Worm (Caenorhabditis elegans) whole organism, early embryonic: ENCODE measurements around the gene C14B9.3.

Experiments
- B0310.2 ChIP-seq: sonication (generic microtip); optimal IDR thresholded peaks from 2 replicates; lab custom pipeline; 2016; ENCODE audit warnings: mild to moderate bottlenecking, missing genetic modification characterization, missing compliant biosample characterization
- F13C5.2 ChIP-seq: sonication (generic microtip); optimal IDR thresholded peaks from 2 replicates; lab custom pipeline; 2017; ENCODE audit warnings: mild to moderate bottlenecking, missing genetic modification characterization, inconsistent platforms, missing compliant biosample characterization
- aly-1 ChIP-seq: sonication (generic microtip); optimal IDR thresholded peaks from 2 replicates; lab custom pipeline; 2016; ENCODE audit warnings: missing genetic modification characterization, missing compliant biosample characterization
- ama-1 ChIP-seq: fragments of 150-350 bp; optimal IDR thresholded peaks from 2 replicates; lab custom pipeline; 2014
- ceh-13 ChIP-seq: fragments of 200-800 bp; sonication (Bioruptor generic); optimal IDR thresholded peaks from 2 replicates; lab custom pipeline; 2018; ENCODE audit warnings: mild to moderate bottlenecking, missing genetic modification characterization, missing compliant biosample characterization
- ceh-36 ChIP-seq: sonication (generic microtip); optimal IDR thresholded peaks from 2 replicates; lab custom pipeline; 2016; ENCODE audit warnings: missing genetic modification characterization, inconsistent platforms, missing compliant biosample characterization
- ets-7 ChIP-seq: sonication (generic microtip); optimal IDR thresholded peaks from 2 replicates; lab custom pipeline; 2016; ENCODE audit warnings: missing genotype, missing genetic modification characterization, missing compliant biosample characterization
- flt-1 ChIP-seq: fragments of 200-800 bp; sonication (Bioruptor generic); IDR thresholded peaks from 2 replicates; pipeline ENCODE4 v1.3.6; 2022; ENCODE audit warnings: missing genetic modification characterization, missing compliant biosample characterization
- hmbx-1 ChIP-seq: sonication (generic microtip); optimal IDR thresholded peaks from 2 replicates; lab custom pipeline; 2016; ENCODE audit warnings: mild to moderate bottlenecking, missing genetic modification characterization, missing compliant biosample characterization
- hmg-4 ChIP-seq: fragments of 200-800 bp; sonication (Bioruptor generic); optimal IDR thresholded peaks from 2 replicates; lab custom pipeline; 2018; ENCODE audit warnings: mild to moderate bottlenecking, missing genetic modification characterization, missing compliant biosample characterization
- hnd-1 ChIP-seq: sonication (generic microtip); optimal IDR thresholded peaks from 2 replicates; lab custom pipeline; 2016; ENCODE audit warnings: missing genetic modification characterization, missing compliant biosample characterization
- pes-1 ChIP-seq: fragments of 200-800 bp; sonication (Bioruptor generic); IDR thresholded peaks from 2 replicates; pipeline ENCODE4 v1.3.6; 2022; ENCODE audit warnings: missing genetic modification reagents, missing genetic modification characterization, missing compliant biosample characterization
- scrt-1 ChIP-seq: fragments of 200-800 bp; sonication (Bioruptor generic); IDR thresholded peaks from 2 replicates; pipeline ENCODE4 v1.3.6; 2022; ENCODE audit warnings: missing genetic modification characterization, missing compliant biosample characterization
- sea-1 ChIP-seq: fragments of 200-800 bp; sonication (Bioruptor generic); conservative IDR thresholded peaks from 2 replicates; pipeline ENCODE4 v1.3.6; 2022; ENCODE audit warnings: missing genetic modification characterization, missing compliant biosample characterization
- tbx-11 ChIP-seq: fragments of 200-800 bp; sonication (Bioruptor generic); IDR thresholded peaks from 2 replicates; pipeline ENCODE4 v1.3.6; 2022; ENCODE audit warnings: missing genetic modification characterization, missing compliant biosample characterization
- tbx-37 ChIP-seq: fragments of 200-800 bp; sonication (Bioruptor generic); conservative IDR thresholded peaks from 2 replicates; pipeline ENCODE4 v1.3.6; 2022; ENCODE audit warnings: missing genetic modification reagents, missing genetic modification characterization, missing compliant biosample characterization
- tra-4 ChIP-seq: sonication (generic microtip); optimal IDR thresholded peaks from 2 replicates; lab custom pipeline; 2017; ENCODE audit warnings: missing genetic modification characterization, missing compliant biosample characterization

The C14B9.3 gene

ce11 chrIII:8108490-8108889, at the start of gene C14B9.3:
Gene C14B9.3, plus strand, starts transcription at chrIII:8108790.
- TF ChIP-seq hmg-4 (GFP tag; lab: Kevin White, UChicago) (no peak), flt-1 (GFP tag; lab: Robert Waterston, UW) (no peak), ceh-36 (tag; lab: Kevin White, UChicago) (no peak), ets-7 (tag; lab: Kevin White, UChicago) (no peak), hmbx-1 (tag; lab: Kevin White, UChicago) (no peak), F13C5.2 (tag; lab: Kevin White, UChicago) (no peak), hnd-1 (tag; lab: Kevin White, UChicago) (no peak), scrt-1 (no peak), ceh-13 (GFP tag; lab: Kevin White, UChicago) (no peak), tra-4 (tag; lab: Kevin White, UChicago) (no peak), aly-1 (tag; lab: Kevin White, UChicago) (no peak), tbx-37 (GFP tag; lab: Robert Waterston, UW) (no peak), B0310.2 (no peak), ama-1 (lab: Kevin White, UChicago) (no peak), pes-1 (no peak), tbx-11 (GFP tag; lab: Robert Waterston, UW) (no peak), sea-1 (GFP tag; lab: Robert Waterston, UW) (no peak)

ce11 chrIII:8061114-8061513, 47.5 kb upstream of the C14B9.3 start:
- TF ChIP-seq F13C5.2 (tag; lab: Kevin White, UChicago) (no peak), tra-4 (tag; lab: Kevin White, UChicago) (no peak), scrt-1 (no peak), hnd-1 (tag; lab: Kevin White, UChicago) (no peak), ceh-36 (tag; lab: Kevin White, UChicago) (no peak), ceh-13 (GFP tag; lab: Kevin White, UChicago) (no peak), pes-1 (no peak), ama-1 (lab: Kevin White, UChicago) (no peak), hmbx-1 (tag; lab: Kevin White, UChicago) (no peak), B0310.2 (no peak), flt-1 (GFP tag; lab: Robert Waterston, UW) (no peak), aly-1 (tag; lab: Kevin White, UChicago) (no peak), tbx-11 (GFP tag; lab: Robert Waterston, UW) (no peak), tbx-37 (GFP tag; lab: Robert Waterston, UW) (no peak), hmg-4 (GFP tag; lab: Kevin White, UChicago) (no peak), ets-7 (tag; lab: Kevin White, UChicago) (no peak)

DNA sequence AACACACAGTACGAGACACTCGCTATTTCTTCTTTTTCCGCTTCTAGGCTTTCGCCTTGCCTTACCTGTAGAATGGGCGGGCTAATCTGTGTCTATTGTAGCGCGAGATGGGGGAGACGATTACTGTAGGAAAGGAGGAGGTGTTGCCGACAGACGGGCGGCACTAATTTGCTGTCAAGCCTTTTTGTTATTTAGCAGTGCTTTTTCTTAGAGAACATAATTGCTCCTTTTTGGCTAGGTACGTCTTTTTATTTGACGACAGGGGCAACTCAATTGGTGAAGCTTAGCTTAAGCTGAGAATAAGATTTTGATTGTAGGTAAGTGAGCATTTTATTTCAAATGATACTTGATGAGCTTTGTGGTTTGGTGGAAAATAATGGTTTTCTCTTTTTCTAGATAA, 44.9 kb upstream of the C14B9.3 start:
- TF ChIP-seq ceh-13 (GFP tag; lab: Kevin White, UChicago), result no peak
- TF ChIP-seq aly-1 (tag; lab: Kevin White, UChicago), result no peak
- TF ChIP-seq hnd-1 (tag; lab: Kevin White, UChicago), result no peak
- TF ChIP-seq scrt-1, result no peak
- TF ChIP-seq ets-7 (tag; lab: Kevin White, UChicago), result no peak
- no peak for TF ChIP-seq F13C5.2 (tag; lab: Kevin White, UChicago)
- TF ChIP-seq tbx-37 (GFP tag; lab: Robert Waterston, UW), result no peak
- TF ChIP-seq sea-1 (GFP tag; lab: Robert Waterston, UW), result no peak
- no peak for TF ChIP-seq flt-1 (GFP tag; lab: Robert Waterston, UW)
- no peak for TF ChIP-seq tra-4 (tag; lab: Kevin White, UChicago)
- TF ChIP-seq pes-1, result no peak
- TF ChIP-seq hmg-4 (GFP tag; lab: Kevin White, UChicago), result no peak
- no peak for TF ChIP-seq B0310.2
- TF ChIP-seq ama-1 (lab: Kevin White, UChicago), result no peak
- no peak for TF ChIP-seq ceh-36 (tag; lab: Kevin White, UChicago)
- TF ChIP-seq hmbx-1 (tag; lab: Kevin White, UChicago), result no peak
- no peak for TF ChIP-seq tbx-11 (GFP tag; lab: Robert Waterston, UW)

DNA sequence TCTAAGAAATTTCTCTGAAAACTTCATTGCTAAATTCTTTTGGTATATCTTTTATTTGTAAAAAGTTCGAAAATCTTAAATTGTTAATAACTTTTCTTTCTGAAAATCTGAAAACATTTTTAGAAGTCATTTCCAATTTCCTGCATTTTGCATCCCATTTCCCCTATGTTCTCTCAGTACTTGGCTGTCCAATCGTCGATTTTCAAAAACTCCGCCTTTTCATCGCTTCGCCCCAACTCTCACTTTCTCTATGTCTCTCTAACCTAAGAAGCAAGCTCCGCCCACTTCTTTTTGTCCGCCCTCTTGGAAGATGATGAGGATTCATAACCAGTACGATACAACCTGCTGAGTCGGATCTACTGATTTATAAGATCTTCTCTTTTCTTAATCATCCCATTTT, 43.5 kb upstream of the C14B9.3 start:
- TF ChIP-seq tra-4 (tag; lab: Kevin White, UChicago) (no peak), pes-1 (no peak), ets-7 (tag; lab: Kevin White, UChicago) (no peak), aly-1 (tag; lab: Kevin White, UChicago) (no peak), tbx-37 (GFP tag; lab: Robert Waterston, UW) (no peak), ceh-13 (GFP tag; lab: Kevin White, UChicago) (no peak), ama-1 (lab: Kevin White, UChicago) (no peak), flt-1 (GFP tag; lab: Robert Waterston, UW) (no peak), hmg-4 (GFP tag; lab: Kevin White, UChicago) (no peak), sea-1 (GFP tag; lab: Robert Waterston, UW) (no peak), tbx-11 (GFP tag; lab: Robert Waterston, UW) (no peak)

- TF ChIP-seq tra-4 (tag; lab: Kevin White, UChicago) (no peak), B0310.2 (no peak), F13C5.2 (tag; lab: Kevin White, UChicago) (no peak), hnd-1 (tag; lab: Kevin White, UChicago) (no peak), ceh-36 (tag; lab: Kevin White, UChicago) (no peak), flt-1 (GFP tag; lab: Robert Waterston, UW) (no peak), ceh-13 (GFP tag; lab: Kevin White, UChicago) (no peak), tbx-37 (GFP tag; lab: Robert Waterston, UW) (no peak), sea-1 (GFP tag; lab: Robert Waterston, UW) (no peak), scrt-1 (no peak), pes-1 (no peak), ama-1 (lab: Kevin White, UChicago) (no peak), ets-7 (tag; lab: Kevin White, UChicago) (no peak), hmbx-1 (tag; lab: Kevin White, UChicago) (no peak), aly-1 (tag; lab: Kevin White, UChicago) (no peak), hmg-4 (GFP tag; lab: Kevin White, UChicago) (no peak), tbx-11 (GFP tag; lab: Robert Waterston, UW) (no peak)
Observed at ce11 chrIII:8066989-8067388, 41.6 kb upstream of the C14B9.3 start, which contains the start of gene pros-1. Gene pros-1, plus strand, starts transcription at chrIII:8067289.

- TF ChIP-seq F13C5.2 (tag; lab: Kevin White, UChicago), result no peak
- TF ChIP-seq ceh-36 (tag; lab: Kevin White, UChicago), result no peak
- TF ChIP-seq flt-1 (GFP tag; lab: Robert Waterston, UW), result no peak
- no peak for TF ChIP-seq tra-4 (tag; lab: Kevin White, UChicago)
- no peak for TF ChIP-seq ama-1 (lab: Kevin White, UChicago)
- no peak for TF ChIP-seq tbx-11 (GFP tag; lab: Robert Waterston, UW)
- no peak for TF ChIP-seq pes-1
- TF ChIP-seq ets-7 (tag; lab: Kevin White, UChicago), result no peak
- no peak for TF ChIP-seq aly-1 (tag; lab: Kevin White, UChicago)
- TF ChIP-seq ceh-13 (GFP tag; lab: Kevin White, UChicago), result no peak
- TF ChIP-seq sea-1 (GFP tag; lab: Robert Waterston, UW), result no peak
- TF ChIP-seq B0310.2, result no peak
- TF ChIP-seq hnd-1 (tag; lab: Kevin White, UChicago), result no peak
Observed at ce11 chrIII:8067798-8068197, 40.8 kb upstream of the C14B9.3 start.
